Worm (Caenorhabditis elegans): ENCODE measurements around the gene D1054.19.

ce11 chrV:10760839-10761238 lies 34.8 kb upstream of the D1054.19 start:
- TF ChIP-seq ama-1 (optimal IDR thresholded peaks at IDR 0.05), result no peak
- TF ChIP-seq ztf-4 (tag; optimal IDR thresholded peaks at IDR 0.05), result no peak
- TF ChIP-seq aly-2 (tag; optimal IDR thresholded peaks at IDR 0.05), result no peak
- no peak for TF ChIP-seq ceh-16 (tag; optimal IDR thresholded peaks at IDR 0.05)
- no peak for TF ChIP-seq ztf-11 (tag; optimal IDR thresholded peaks at IDR 0.05)
- no peak for TF ChIP-seq snpc-4 (tag; optimal IDR thresholded peaks at IDR 0.05)
- TF ChIP-seq egl-5 (tag; optimal IDR thresholded peaks at IDR 0.05), result no peak
- no peak for TF ChIP-seq mdl-1 (tag; optimal IDR thresholded peaks at IDR 0.05)
- no peak for TF ChIP-seq lin-39 (tag; optimal IDR thresholded peaks at IDR 0.05)
- TF ChIP-seq zag-1 (tag; optimal IDR thresholded peaks at IDR 0.05), result no peak
- no peak for TF ChIP-seq pha-4 (tag; optimal IDR thresholded peaks at IDR 0.05)
- no peak for TF ChIP-seq ceh-9 (tag; optimal IDR thresholded peaks at IDR 0.05)

All from whole organism, L3 larva.